Fruit fly (Drosophila melanogaster): Measurements from ENCODE around the gene CG14354.

- TF ChIP-seq CG8478 (optimal IDR thresholded peaks at IDR 0.05) (no peak), CTCF (optimal IDR thresholded peaks at IDR 0.05) (no peak)
These were observed 24.9 kb upstream of the CG14354 start, which contains the start of gene CG31093 for dm6 chr3R:25790371-25790770.

Measured in S2 (cell line).